Worm (Caenorhabditis elegans) whole organism, midembryonic: ENCODE results near the gene clec-58.

Experiments used
- T22C8.4 ChIP-seq: fragments of 200-800 bp; sonication (Bioruptor generic); IDR thresholded peaks from 2 replicates; pipeline ENCODE4 v1.3.6; 2022; ENCODE audit warnings: missing genetic modification characterization, missing compliant biosample characterization
- cog-1 ChIP-seq: sonication (generic microtip); optimal IDR thresholded peaks from 2 replicates; lab custom pipeline; 2016; ENCODE audit warnings: missing genetic modification characterization, missing compliant biosample characterization
- flt-1 ChIP-seq: fragments of 200-800 bp; sonication (Bioruptor generic); IDR thresholded peaks from 2 replicates; pipeline ENCODE4 v1.3.6; 2022; ENCODE audit warnings: missing genetic modification characterization, missing compliant biosample characterization
- klf-2 ChIP-seq: fragments of 200-800 bp; sonication (Bioruptor generic); conservative IDR thresholded peaks from 2 replicates; pipeline ENCODE4 v1.3.6; 2022; ENCODE audit warnings: missing genetic modification reagents, missing genetic modification characterization, missing compliant biosample characterization
- ref-1 ChIP-seq: fragments of 200-800 bp; sonication (Bioruptor generic); conservative IDR thresholded peaks from 2 replicates; pipeline ENCODE4 v1.3.6; 2022; ENCODE audit warnings: missing genetic modification reagents, missing genetic modification characterization, missing compliant biosample characterization
- ztf-23 ChIP-seq: fragments of 200-800 bp; sonication (Bioruptor generic); IDR thresholded peaks from 2 replicates; pipeline ENCODE4 v1.3.6; 2022; ENCODE audit warnings: missing genetic modification reagents, missing genetic modification characterization, missing compliant biosample characterization

DNA sequence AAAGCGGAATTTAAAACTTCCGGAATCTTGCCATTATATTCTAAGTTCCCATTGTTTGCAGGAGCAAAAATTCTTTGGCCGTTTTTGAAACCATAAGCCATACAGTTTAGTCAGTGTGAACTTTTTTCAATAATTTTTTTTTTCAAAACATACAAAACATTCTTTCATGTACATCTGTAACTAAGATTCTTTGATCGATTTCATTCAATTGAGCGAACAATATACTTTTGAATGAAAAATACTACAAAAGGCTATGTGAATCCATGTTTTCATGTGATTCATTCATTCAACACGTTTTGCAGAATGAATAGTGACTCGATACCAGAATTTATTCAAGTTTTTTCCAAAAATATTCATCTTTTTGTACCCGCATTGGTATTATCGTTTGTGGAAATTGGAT is 10.8 kb upstream of the clec-58 start, which contains the start of gene ZK666.15:
- no peak for TF ChIP-seq ztf-23 (GFP tag; lab: Robert Waterston, UW)
- TF ChIP-seq cog-1 (tag; lab: Kevin White, UChicago) = no peak
- TF ChIP-seq flt-1 (GFP tag; lab: Robert Waterston, UW) = no peak
- no peak for TF ChIP-seq T22C8.4 (GFP tag; lab: Robert Waterston, UW)
- TF ChIP-seq ref-1 = no peak
- TF ChIP-seq klf-2 (GFP tag; lab: Robert Waterston, UW) = no peak
